Worm (Caenorhabditis elegans) whole organism, young adult: ENCODE data around the gene Y73B6BL.23.
"Not testable (repeated sequence)": the region's sequence is repeated elsewhere in the genome, so short reads cannot be mapped to it uniquely, and the experiment has no call there.

Experiments used
- F49E8.2 ChIP-seq: sonication (generic microtip); optimal IDR thresholded peaks from 3 replicates; lab custom pipeline; 2017; ENCODE audit warnings: missing genetic modification characterization, mild to moderate bottlenecking, missing compliant biosample characterization, antibody characterized with exemption, moderate library complexity; ENCODE audit not compliant: insufficient read depth
- let-526 ChIP-seq: fragments of 200-800 bp; sonication (Bioruptor generic); IDR thresholded peaks from 2 replicates; pipeline ENCODE4 v1.3.6; 2022; ENCODE audit warnings: missing genetic modification reagents, missing genetic modification characterization, missing compliant biosample characterization
- pha-4 ChIP-seq: fragments of 150-350 bp; sonication (generic microtip); optimal IDR thresholded peaks from 2 replicates; lab custom pipeline; 2014; ENCODE audit warnings: missing biosample characterization, missing genetic modification reagents, missing genetic modification characterization
- sdz-38 ChIP-seq: sonication (generic microtip); optimal IDR thresholded peaks from 2 replicates; lab custom pipeline; 2016; ENCODE audit warnings: missing genotype, missing genetic modification characterization, missing compliant biosample characterization
- tlf-1 ChIP-seq: fragments of 200-800 bp; sonication (Bioruptor generic); optimal IDR thresholded peaks from 2 replicates; lab custom pipeline; 2018; ENCODE audit warnings: mild to moderate bottlenecking, missing genetic modification characterization, missing compliant biosample characterization
- unc-130 ChIP-seq: sonication (generic microtip); optimal IDR thresholded peaks from 2 replicates; lab custom pipeline; 2016; ENCODE audit warnings: missing genetic modification reagents, missing genetic modification characterization, missing compliant biosample characterization

- not testable (repeated sequence) for TF ChIP-seq F49E8.2; sdz-38 (tag; lab: Kevin White, UChicago); let-526; unc-130 (GFP tag; lab: Kevin White, UChicago); pha-4 (tag; lab: Kevin White, UChicago)
- peak; percentile 15 for TF ChIP-seq tlf-1 (GFP tag; lab: Kevin White, UChicago)
Measured at ce11 chrIV:6423381-6423780, 4.5 kb upstream of the Y73B6BL.23 start.
